Worm (Caenorhabditis elegans) whole organism, L4 larva: ENCODE results near the gene grl-18.

Experiments
- R02D3.7 ChIP-seq: fragments of 150-350 bp; sonication (generic microtip); optimal IDR thresholded peaks from 3 replicates; lab custom pipeline; 2014; ENCODE audit warnings: missing biosample characterization, missing genetic modification characterization
- daf-8 ChIP-seq: fragments of 200-800 bp; sonication (Bioruptor generic); IDR thresholded peaks from 2 replicates; pipeline ENCODE4 v1.3.6; 2022; ENCODE audit warnings: missing genetic modification characterization, missing compliant biosample characterization
- dpl-1 ChIP-seq: fragments of 150-350 bp; optimal IDR thresholded peaks from 2 replicates; lab custom pipeline; 2014; ENCODE audit warnings: missing biosample characterization, missing genetic modification reagents, missing genetic modification characterization
- egl-27 ChIP-seq: sonication (generic microtip); optimal IDR thresholded peaks from 3 replicates; lab custom pipeline; 2017; ENCODE audit warnings: missing biosample characterization, missing genetic modification reagents, missing genetic modification characterization
- lin-13 ChIP-seq: fragments of 150-350 bp; optimal IDR thresholded peaks from 2 replicates; lab custom pipeline; 2014; ENCODE audit warnings: missing biosample characterization, missing genetic modification reagents, missing genetic modification characterization
- lin-39 ChIP-seq: fragments of 150-350 bp; optimal IDR thresholded peaks from 2 replicates; lab custom pipeline; 2014; ENCODE audit warnings: missing biosample characterization, missing genetic modification reagents, missing genetic modification characterization
- mdl-1 ChIP-seq, 2 experiments: fragments of 150-350 bp in 1 of 2; sonication (generic microtip) in 1 of 2; optimal IDR thresholded peaks; 2 replicates each; lab custom pipeline; 2014 to 2017; ENCODE audit warnings: missing biosample characterization in 2 of 2, missing genetic modification characterization in 2 of 2
- nhr-25 ChIP-seq: sonication (generic microtip); optimal IDR thresholded peaks from 2 replicates; lab custom pipeline; 2017; ENCODE audit warnings: missing genetic modification characterization, mild to moderate bottlenecking, missing compliant biosample characterization, antibody characterized with exemption, moderate library complexity, borderline replicate concordance; ENCODE audit not compliant: insufficient read depth
- nhr-6 ChIP-seq: fragments of 150-350 bp; optimal IDR thresholded peaks from 2 replicates; lab custom pipeline; 2014; ENCODE audit warnings: missing biosample characterization, missing genetic modification characterization
- pha-4 ChIP-seq, 2 experiments: fragments of 150-350 bp in 1 of 2; fragments of 200-800 bp in 1 of 2; sonication (Bioruptor generic) in 1 of 2; IDR thresholded peaks in 1 of 2; optimal IDR thresholded peaks in 1 of 2; 2 replicates each; pipeline versions ENCODE4 v1.3.6 to Lab custom; 2014 to 2022; ENCODE audit warnings: missing genetic modification characterization in 2 of 2, missing genetic modification reagents in 2 of 2, missing biosample characterization in 1 of 2, missing compliant biosample characterization in 1 of 2

- TF ChIP-seq lin-13 (GFP tag; lab: Kevin White, UChicago) (no peak), pha-4 (GFP tag; IDR thresholded peaks at IDR 0.05; lab: Robert Waterston, UW) (no peak), pha-4 (tag; optimal IDR thresholded peaks at IDR 0.05; lab: Kevin White, UChicago) (no peak), nhr-6 (tag; lab: Kevin White, UChicago) (no peak), daf-8 (GFP tag; lab: Robert Waterston, UW) (no peak), dpl-1 (GFP tag; lab: Kevin White, UChicago) (no peak), egl-27 (tag; lab: Kevin White, UChicago) (no peak), lin-39 (tag; lab: Kevin White, UChicago) (no peak), mdl-1 (tag; optimal IDR thresholded peaks at IDR 0.05; lab: Kevin White, UChicago) (no peak), nhr-25 (tag; lab: Kevin White, UChicago) (no peak), R02D3.7 (tag; lab: Kevin White, UChicago) (no peak)
These were observed 23.3 kb downstream of the grl-18 start, which contains the start of gene srg-68 for ce11 chrV:5465335-5465734.
